Fruit fly (Drosophila melanogaster) whole organism, embryonic: Measurements from ENCODE around the gene Rhp.

ENCODE experiments used
- Ada2b ChIP-seq: fragments of 200-800 bp; sonication (Bioruptor generic); IDR thresholded peaks from 2 replicates; pipeline ENCODE4 v1.3.6; 2022; ENCODE audit warnings: missing biosample characterization, missing genetic modification characterization
- Adf1 ChIP-seq: fragments of 200-800 bp; sonication (Bioruptor generic); IDR thresholded peaks from 2 replicates; pipeline ENCODE4 v1.3.6; 2022; ENCODE audit warnings: missing biosample characterization, missing genetic modification characterization
- CG10431 ChIP-seq: fragments of 200-800 bp; sonication (Bioruptor generic); optimal IDR thresholded peaks from 3 replicates; lab custom pipeline; 2018; ENCODE audit warnings: missing biosample characterization, mild to moderate bottlenecking, missing genetic modification characterization
- CG10462 ChIP-seq: fragments of 200-800 bp; sonication (Bioruptor generic); optimal IDR thresholded peaks from 2 replicates; lab custom pipeline; 2016; ENCODE audit warnings: missing biosample characterization, missing genetic modification characterization
- CG11723 ChIP-seq: fragments of 200-800 bp; sonication (Bioruptor generic); optimal IDR thresholded peaks from 2 replicates; lab custom pipeline; 2017; ENCODE audit warnings: missing biosample characterization, mild to moderate bottlenecking, missing genetic modification characterization
- CG13123 ChIP-seq: fragments of 200-800 bp; sonication (Bioruptor generic); optimal IDR thresholded peaks from 2 replicates; lab custom pipeline; 2016; ENCODE audit warnings: missing biosample characterization, missing genetic modification characterization
- CG14441 ChIP-seq: fragments of 200-800 bp; sonication (Bioruptor generic); IDR thresholded peaks from 2 replicates; pipeline ENCODE4 v1.3.6; 2022; ENCODE audit warnings: missing biosample characterization, missing genetic modification characterization
- CG14860 ChIP-seq: fragments of 200-800 bp; sonication (Bioruptor generic); IDR thresholded peaks from 3 replicates; pipeline ENCODE4 v1.3.6; 2022; ENCODE audit warnings: missing biosample characterization, missing genetic modification characterization; ENCODE audit not compliant: partially characterized antibody
- CG1647 ChIP-seq: fragments of 200-800 bp; sonication (Bioruptor generic); optimal IDR thresholded peaks from 3 replicates; lab custom pipeline; 2016; ENCODE audit warnings: missing biosample characterization, missing genetic modification characterization
- CG18476 ChIP-seq: fragments of 200-800 bp; sonication (Bioruptor generic); optimal IDR thresholded peaks from 2 replicates; lab custom pipeline; 2016; ENCODE audit warnings: missing biosample characterization, mild to moderate bottlenecking, missing genetic modification characterization
- CG2202 ChIP-seq: fragments of 200-800 bp; sonication (Bioruptor generic); optimal IDR thresholded peaks from 2 replicates; lab custom pipeline; 2018; ENCODE audit warnings: missing biosample characterization, mild to moderate bottlenecking, missing genetic modification characterization
- CG30020 ChIP-seq: fragments of 200-800 bp; optimal IDR thresholded peaks from 2 replicates; lab custom pipeline; 2019; ENCODE audit warnings: missing biosample characterization, mild to moderate bottlenecking, missing genetic modification characterization, moderate library complexity
- CG33557 ChIP-seq: fragments of 200-800 bp; sonication (Bioruptor generic); optimal IDR thresholded peaks from 2 replicates; lab custom pipeline; 2019; ENCODE audit warnings: missing biosample characterization, mild to moderate bottlenecking, missing genetic modification characterization, moderate library complexity
- CG4707 ChIP-seq: fragments of 200-800 bp; sonication (Bioruptor generic); optimal IDR thresholded peaks from 2 replicates; lab custom pipeline; 2018; ENCODE audit warnings: missing biosample characterization, mild to moderate bottlenecking, missing genetic modification characterization, moderate library complexity
- CG4820 ChIP-seq: fragments of 200-800 bp; sonication (Bioruptor generic); optimal IDR thresholded peaks from 3 replicates; lab custom pipeline; 2016; ENCODE audit warnings: missing biosample characterization, missing genetic modification characterization
- CG6689 ChIP-seq: fragments of 200-800 bp; sonication (Bioruptor generic); IDR thresholded peaks from 2 replicates; pipeline ENCODE4 v1.3.6; 2022; ENCODE audit warnings: missing biosample characterization, missing genetic modification characterization
- CG6765 ChIP-seq: fragments of 200-800 bp; sonication (Bioruptor generic); optimal IDR thresholded peaks from 3 replicates; lab custom pipeline; 2017; ENCODE audit warnings: missing biosample characterization, mild to moderate bottlenecking, missing genetic modification characterization
- CG8089 ChIP-seq: fragments of 200-800 bp; sonication (Bioruptor generic); optimal IDR thresholded peaks from 3 replicates; lab custom pipeline; 2016; ENCODE audit warnings: missing biosample characterization, missing genetic modification characterization
- CG8944 ChIP-seq: fragments of 200-800 bp; sonication (Bioruptor generic); optimal IDR thresholded peaks from 3 replicates; lab custom pipeline; 2016; ENCODE audit warnings: missing biosample characterization, missing genetic modification characterization
- CG9215 ChIP-seq: fragments of 200-800 bp; sonication (Bioruptor generic); IDR thresholded peaks from 2 replicates; pipeline ENCODE4 v1.3.6; 2022; ENCODE audit warnings: missing biosample characterization, missing genetic modification characterization
- Chrac-16 ChIP-seq: fragments of 200-800 bp; sonication (Bioruptor generic); optimal IDR thresholded peaks from 3 replicates; lab custom pipeline; 2016; ENCODE audit warnings: missing biosample characterization, missing genetic modification characterization
- Ets65A ChIP-seq: fragments of 200-800 bp; sonication (Bioruptor generic); peaks from one replicate; lab custom pipeline; 2016; ENCODE audit warnings: missing biosample characterization, missing genetic modification characterization
- Fer1 ChIP-seq: fragments of 200-800 bp; sonication (Bioruptor generic); optimal IDR thresholded peaks from 2 replicates; lab custom pipeline; 2017; ENCODE audit warnings: missing biosample characterization, mild to moderate bottlenecking, missing genetic modification characterization
- Hr39 ChIP-seq: fragments of >200 bp; optimal IDR thresholded peaks from 2 replicates; lab custom pipeline; 2017
- Jarid2 ChIP-seq: fragments of 200-800 bp; sonication (Bioruptor generic); optimal IDR thresholded peaks from 3 replicates; lab custom pipeline; 2017; ENCODE audit warnings: mild to moderate bottlenecking, missing biosample characterization, missing genetic modification reagents, missing genetic modification characterization
- Max ChIP-seq: fragments of 200-800 bp; sonication (Bioruptor generic); optimal IDR thresholded peaks from 2 replicates; lab custom pipeline; 2016; ENCODE audit warnings: missing biosample characterization, mild to moderate bottlenecking, missing genetic modification characterization
- Med ChIP-seq: fragments of 200-800 bp; sonication (Bioruptor generic); peaks from one replicate; lab custom pipeline; 2016; ENCODE audit warnings: missing biosample characterization, missing genetic modification characterization, mild to moderate bottlenecking, inconsistent platforms, moderate library complexity
- Sox102F ChIP-seq: fragments of 200-800 bp; sonication (Bioruptor generic); optimal IDR thresholded peaks from 2 replicates; lab custom pipeline; 2018; ENCODE audit warnings: missing biosample characterization, mild to moderate bottlenecking, missing genetic modification characterization, moderate library complexity
- Trl ChIP-seq, 3 experiments: fragments of >200 bp in 2 of 3; fragments of 200-800 bp in 1 of 3; sonication (Bioruptor generic) in 1 of 3; optimal IDR thresholded peaks; 2 replicates in 1 of 3; 3 replicates in 2 of 3; lab custom pipeline; 2016 to 2017; ENCODE audit warnings: missing biosample characterization in 1 of 3, missing genetic modification characterization in 1 of 3
- Usf ChIP-seq: fragments of 200-800 bp; sonication (Bioruptor generic); optimal IDR thresholded peaks from 2 replicates; lab custom pipeline; 2017; ENCODE audit warnings: missing genotype, missing biosample characterization, missing genetic modification characterization
- abd-A ChIP-seq: fragments of 200-800 bp; sonication (Bioruptor generic); optimal IDR thresholded peaks from 3 replicates; lab custom pipeline; 2019; ENCODE audit warnings: missing biosample characterization, mild to moderate bottlenecking, missing genetic modification characterization, moderate library complexity
- bowl ChIP-seq: fragments of 200-800 bp; sonication (Bioruptor generic); IDR thresholded peaks from 2 replicates; pipeline ENCODE4 v1.3.6; 2022; ENCODE audit warnings: missing biosample characterization, missing genetic modification characterization
- btn ChIP-seq: fragments of 200-800 bp; sonication (Bioruptor generic); optimal IDR thresholded peaks from 2 replicates; lab custom pipeline; 2016; ENCODE audit warnings: missing biosample characterization, missing genetic modification characterization
- dmrt11E ChIP-seq: fragments of 200-800 bp; sonication (Bioruptor generic); optimal IDR thresholded peaks from 3 replicates; lab custom pipeline; 2018; ENCODE audit warnings: missing biosample characterization, mild to moderate bottlenecking, missing genetic modification characterization, moderate library complexity
- kay ChIP-seq: fragments of 200-800 bp; sonication (Bioruptor generic); optimal IDR thresholded peaks from 2 replicates; lab custom pipeline; 2016; ENCODE audit warnings: missing biosample characterization, missing genetic modification characterization
- knrl ChIP-seq: fragments of 200-800 bp; sonication (Bioruptor generic); IDR thresholded peaks from 3 replicates; pipeline ENCODE4 v1.3.6; 2022; ENCODE audit warnings: missing biosample characterization, missing genetic modification characterization; ENCODE audit not compliant: partially characterized antibody
- lab ChIP-seq: fragments of 200-800 bp; sonication (Bioruptor generic); optimal IDR thresholded peaks from 3 replicates; lab custom pipeline; 2017; ENCODE audit warnings: missing biosample characterization, missing genetic modification characterization, mild to moderate bottlenecking, moderate library complexity, missing genetic modification reagents
- lilli ChIP-seq: fragments of 200-800 bp; sonication (Bioruptor generic); optimal IDR thresholded peaks from 3 replicates; lab custom pipeline; 2016; ENCODE audit warnings: missing biosample characterization, missing genetic modification characterization
- mirr ChIP-seq: fragments of 200-800 bp; sonication (Bioruptor generic); optimal IDR thresholded peaks from 3 replicates; lab custom pipeline; 2018; ENCODE audit warnings: missing biosample characterization, mild to moderate bottlenecking, missing genetic modification characterization
- nerfin-1 ChIP-seq: fragments of 200-800 bp; sonication (Bioruptor generic); optimal IDR thresholded peaks from 3 replicates; lab custom pipeline; 2019; ENCODE audit warnings: missing biosample characterization, mild to moderate bottlenecking, missing genetic modification characterization, moderate library complexity
- nmo ChIP-seq: fragments of 200-800 bp; sonication (Bioruptor generic); optimal IDR thresholded peaks from 2 replicates; lab custom pipeline; 2018; ENCODE audit warnings: missing biosample characterization, mild to moderate bottlenecking, missing genetic modification characterization, moderate library complexity
- otp ChIP-seq: fragments of 200-800 bp; sonication (Bioruptor generic); IDR thresholded peaks from 3 replicates; pipeline ENCODE4, ENCODE4 v1.3.6; 2022; ENCODE audit warnings: missing biosample characterization, missing genetic modification characterization
- pan ChIP-seq, 4 experiments: fragments of >200 bp in 3 of 4; fragments of 200-800 bp in 1 of 4; sonication (Bioruptor generic) in 1 of 4; optimal IDR thresholded peaks in 3 of 4; IDR thresholded peaks in 1 of 4; 2 replicates each; pipeline versions ENCODE4 v1.3.6 to Lab custom; 2017 to 2022; ENCODE audit warnings: missing biosample characterization in 2 of 4, missing genetic modification characterization in 2 of 4, mixed read lengths in 1 of 4
- prd ChIP-seq, 3 experiments: fragments of >200 bp in 2 of 3; fragments of 200-800 bp in 1 of 3; sonication (Bioruptor generic) in 1 of 3; optimal IDR thresholded peaks in 2 of 3; IDR thresholded peaks in 1 of 3; 2 replicates in 2 of 3; 3 replicates in 1 of 3; pipeline versions ENCODE4 v1.3.6 to Lab custom; 2017 to 2022; ENCODE audit warnings: missing biosample characterization in 1 of 3, missing genetic modification characterization in 1 of 3
- pum ChIP-seq: fragments of 200-800 bp; sonication (Bioruptor generic); optimal IDR thresholded peaks from 2 replicates; lab custom pipeline; 2016; ENCODE audit warnings: missing biosample characterization, missing genetic modification characterization
- row ChIP-seq: fragments of 200-800 bp; sonication (Bioruptor generic); IDR thresholded peaks from 3 replicates; pipeline ENCODE4 v1.3.6; 2022; ENCODE audit warnings: missing biosample characterization, missing genetic modification characterization
- schlank ChIP-seq: fragments of 200-800 bp; sonication (Bioruptor generic); optimal IDR thresholded peaks from 2 replicates; lab custom pipeline; 2018; ENCODE audit warnings: missing biosample characterization, mild to moderate bottlenecking, missing genetic modification characterization
- ssp ChIP-seq: fragments of 200-800 bp; sonication (Bioruptor generic); IDR thresholded peaks from 2 replicates; pipeline ENCODE4 v1.3.6; 2022; ENCODE audit warnings: missing biosample characterization, missing genetic modification characterization
- stwl ChIP-seq: fragments of 200-800 bp; sonication (Bioruptor generic); optimal IDR thresholded peaks from 3 replicates; lab custom pipeline; 2018; ENCODE audit warnings: missing biosample characterization, mild to moderate bottlenecking, missing genetic modification characterization, moderate library complexity
- zfh2 ChIP-seq: fragments of 200-800 bp; sonication (Bioruptor generic); optimal IDR thresholded peaks from 2 replicates; lab custom pipeline; 2016; ENCODE audit warnings: missing biosample characterization, missing genetic modification characterization

Gene Rhp

DNA sequence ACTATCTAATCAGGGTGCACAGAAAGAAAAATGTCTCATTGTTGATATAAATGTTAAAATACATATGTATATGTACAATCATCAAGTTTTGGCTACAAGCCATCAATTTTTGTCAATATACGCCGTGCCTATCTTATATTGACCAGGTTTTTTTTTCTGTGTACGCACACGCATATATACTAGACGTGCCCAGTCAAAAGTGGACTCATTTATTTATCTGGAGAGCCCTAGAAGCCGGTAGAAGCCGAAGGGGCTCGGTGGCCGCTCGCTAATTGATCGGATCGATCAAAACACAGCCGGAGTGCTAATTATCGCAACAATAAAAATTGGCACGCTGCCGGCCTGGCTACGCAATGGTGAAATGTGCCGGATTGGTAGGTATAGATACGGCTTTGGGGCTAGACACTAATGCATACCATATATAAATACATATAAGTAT lies 48.4 kb upstream of the Rhp start (continued):
- TF ChIP-seq mirr (GFP tag; lab: Kevin White, UChicago) (peak; percentile 77), pum (GFP tag; lab: Kevin White, UChicago) (peak; percentile 35), nerfin-1 (tag; lab: Kevin White, UChicago) (peak; percentile 19), Fer1 (GFP tag; lab: Kevin White, UChicago) (peak; percentile 85), Adf1 (GFP tag; lab: Robert Waterston, UW) (peak; percentile 52; the same call in 1 of the 2 replicates), Usf (GFP tag; lab: Kevin White, UChicago) (no peak), CG14441 (GFP tag; lab: Robert Waterston, UW) (peak; percentile 84), CG11723 (GFP tag; lab: Kevin White, UChicago) (no peak), lab (GFP tag; lab: Kevin White, UChicago) (peak; percentile 90), nmo (peak; percentile 53), Trl (optimal IDR thresholded peaks at IDR 0.05; lab: Kevin White, UChicago) (no peak), Trl (GFP tag; optimal IDR thresholded peaks at IDR 0.05; lab: Kevin White, UChicago) (peak; percentile 46), ssp (GFP tag; lab: Robert Waterston, UW) (peak; percentile 47), CG10431 (GFP tag; lab: Kevin White, UChicago) (no peak), otp (GFP tag; lab: Robert Waterston, UW) (peak; percentile 62; the same call in 1 of the 3 replicates), Chrac-16 (GFP tag; lab: Kevin White, UChicago) (peak; percentile 63), prd (optimal IDR thresholded peaks at IDR 0.05; lab: Kevin White, UChicago) (no peak), prd (GFP tag; IDR thresholded peaks at IDR 0.05; lab: Robert Waterston, UW) (peak; percentile 78), CG10462 (no peak), bowl (no peak; the same call in 1 of the 2 replicates), Med (GFP tag; lab: Kevin White, UChicago) (peak; percentile 91), CG2202 (tag; lab: Kevin White, UChicago) (no peak), CG1647 (no peak), dmrt11E (tag; lab: Kevin White, UChicago) (peak; percentile 38), abd-A (tag; lab: Kevin White, UChicago) (no peak), CG33557 (GFP tag; lab: Kevin White, UChicago) (no peak), CG13123 (GFP tag; lab: Kevin White, UChicago) (peak; percentile 9), CG14860 (GFP tag; lab: Robert Waterston, UW) (no peak), Ada2b (GFP tag; lab: Robert Waterston, UW) (peak; percentile 75), schlank (tag; lab: Kevin White, UChicago) (peak; percentile 79), knrl (GFP tag; lab: Robert Waterston, UW) (no peak), zfh2 (GFP tag; lab: Kevin White, UChicago) (peak; percentile 58), Ets65A (GFP tag; lab: Kevin White, UChicago) (peak; percentile 60), btn (GFP tag; lab: Kevin White, UChicago) (no peak), CG6689 (GFP tag; lab: Robert Waterston, UW) (peak; percentile 60), CG6765 (GFP tag; lab: Kevin White, UChicago) (peak; percentile 68), CG8944 (GFP tag; lab: Kevin White, UChicago) (peak; percentile 75), CG18476 (GFP tag; lab: Kevin White, UChicago) (no peak), Sox102F (GFP tag; lab: Kevin White, UChicago) (no peak), row (GFP tag; lab: Robert Waterston, UW) (peak; percentile 90), stwl (tag; lab: Kevin White, UChicago) (no peak), pan (optimal IDR thresholded peaks at IDR 0.05; lab: Kevin White, UChicago) (no peak), pan (GFP tag; optimal IDR thresholded peaks at IDR 0.05 in 1 of 2, IDR thresholded peaks at IDR 0.05 in 1 of 2) (peak in 1 of 2 experiments; percentile 84), CG4820 (peak; percentile 21), Hr39 (no peak), CG30020 (tag; lab: Kevin White, UChicago) (no peak), CG9215 (peak; percentile 71), lilli (GFP tag; lab: Kevin White, UChicago) (peak; percentile 85), kay (GFP tag; lab: Kevin White, UChicago) (peak; percentile 68), Max (GFP tag; lab: Kevin White, UChicago) (peak; percentile 20), CG8089 (GFP tag; lab: Kevin White, UChicago) (no peak), CG4707 (peak; percentile 14), Jarid2 (GFP tag; lab: Kevin White, UChicago) (no peak)
